Worm (Caenorhabditis elegans) whole organism, L4 larva: Measurements from ENCODE around the gene lgc-11.
A peak's percentile ranks its signal among the peaks of the same experiment; 100 is the strongest.

Experiments used
- F10B5.3 ChIP-seq: sonication (generic microtip); optimal IDR thresholded peaks from 2 replicates; lab custom pipeline; 2016; ENCODE audit warnings: mild to moderate bottlenecking, missing genetic modification characterization, missing compliant biosample characterization
- F26F4.8 ChIP-seq: fragments of 200-800 bp; sonication (Bioruptor generic); conservative IDR thresholded peaks from 2 replicates; pipeline ENCODE4 v1.3.6; 2022; ENCODE audit warnings: missing genetic modification characterization, missing compliant biosample characterization
- Y105C5A.15 ChIP-seq: fragments of 200-800 bp; sonication (Bioruptor generic); IDR thresholded peaks from 2 replicates; pipeline ENCODE4 v1.3.6; 2022; ENCODE audit warnings: missing genetic modification characterization, missing compliant biosample characterization
- aly-2 ChIP-seq: sonication (generic microtip); optimal IDR thresholded peaks from 2 replicates; lab custom pipeline; 2018; ENCODE audit warnings: missing biosample characterization, missing genetic modification characterization
- dpl-1 ChIP-seq: fragments of 150-350 bp; optimal IDR thresholded peaks from 2 replicates; lab custom pipeline; 2014; ENCODE audit warnings: missing biosample characterization, missing genetic modification reagents, missing genetic modification characterization
- duxl-1 ChIP-seq: sonication (generic microtip); optimal IDR thresholded peaks from 2 replicates; lab custom pipeline; 2016; ENCODE audit warnings: mild to moderate bottlenecking, missing genetic modification characterization, moderate library complexity, missing compliant biosample characterization; ENCODE audit not compliant: poor library complexity
- mdl-1 ChIP-seq, 2 experiments: fragments of 150-350 bp in 1 of 2; sonication (generic microtip) in 1 of 2; optimal IDR thresholded peaks; 2 replicates each; lab custom pipeline; 2014 to 2017; ENCODE audit warnings: missing biosample characterization in 2 of 2, missing genetic modification characterization in 2 of 2
- mep-1 ChIP-seq: fragments of 150-350 bp; sonication (generic microtip); optimal IDR thresholded peaks from 3 replicates; lab custom pipeline; 2014; ENCODE audit warnings: missing biosample characterization, missing genetic modification characterization
- set-16 ChIP-seq: fragments of 200-800 bp; sonication (Bioruptor generic); IDR thresholded peaks from 2 replicates; pipeline ENCODE4 v1.3.6; 2022; ENCODE audit warnings: missing genetic modification reagents, missing genetic modification characterization, missing compliant biosample characterization
- snpc-1.2 ChIP-seq: fragments of 200-800 bp; sonication (Bioruptor generic); IDR thresholded peaks from 2 replicates; pipeline ENCODE4 v1.3.6; 2022; ENCODE audit warnings: missing genetic modification reagents, missing genetic modification characterization, missing compliant biosample characterization
- unc-39 ChIP-seq: sonication (generic microtip); optimal IDR thresholded peaks from 2 replicates; lab custom pipeline; 2017; ENCODE audit warnings: missing biosample characterization, missing genetic modification characterization

- no peak for TF ChIP-seq aly-2 (tag; lab: Kevin White, UChicago)
- no peak for TF ChIP-seq Y105C5A.15 (GFP tag; lab: Robert Waterston, UW)
- TF ChIP-seq snpc-1.2 (GFP tag; lab: Robert Waterston, UW): no peak
- TF ChIP-seq set-16: no peak
- TF ChIP-seq F10B5.3: no peak
- no peak for TF ChIP-seq unc-39 (tag; lab: Kevin White, UChicago)
- TF ChIP-seq mep-1 (tag; lab: Kevin White, UChicago): peak; percentile 18
- no peak for TF ChIP-seq F26F4.8
- peak in 1 of 2 experiments; percentile 71 for TF ChIP-seq mdl-1 (tag; optimal IDR thresholded peaks at IDR 0.05; lab: Kevin White, UChicago)
- no peak for TF ChIP-seq duxl-1
- TF ChIP-seq dpl-1 (GFP tag; lab: Kevin White, UChicago): no peak
Measured at ce11 chrX:7485748-7486147, 20.7 kb downstream of the lgc-11 start, which contains the start of gene gly-12.
